Fruit fly (Drosophila melanogaster): Measurements from ENCODE around the gene CG34166.

The CG34166 gene

DNA sequence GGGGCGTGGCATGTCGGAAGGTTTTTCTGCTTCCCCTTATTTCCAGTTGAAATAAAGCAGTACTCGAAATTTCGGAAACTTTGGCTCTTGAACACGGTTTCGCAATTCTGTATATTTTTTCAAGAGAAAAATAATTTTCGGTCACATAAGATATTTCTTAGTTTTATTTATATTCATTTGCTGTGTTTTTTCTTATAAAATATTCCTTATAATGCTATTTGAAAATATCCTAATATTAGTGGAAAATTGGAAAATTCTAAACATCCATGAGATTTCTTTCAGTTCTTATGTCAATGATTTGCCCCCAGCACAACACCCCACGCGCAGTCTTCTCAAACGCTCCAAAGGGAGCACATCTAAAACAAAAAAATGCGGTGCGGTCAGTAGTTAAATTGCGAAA, 17.5 kb downstream of the CG34166 start, which contains the start of gene CG4691:
CG4691 (plus strand) TSS at position 301 of the 400 bp plus-strand sequence.
- TF ChIP-seq fd59A (GFP tag; optimal IDR thresholded peaks at IDR 0.05) (no peak), net (GFP tag; optimal IDR thresholded peaks at IDR 0.05) (no peak), esn (GFP tag; optimal IDR thresholded peaks at IDR 0.05) (no peak), Ets96B (tag; optimal IDR thresholded peaks at IDR 0.05) (no peak), Met (GFP tag; optimal IDR thresholded peaks at IDR 0.05) (no peak), CG6854 (GFP tag; optimal IDR thresholded peaks at IDR 0.05) (no peak), achi (GFP tag; optimal IDR thresholded peaks at IDR 0.05) (no peak), CG6276 (GFP tag; optimal IDR thresholded peaks at IDR 0.05) (no peak), CG8319 (GFP tag; optimal IDR thresholded peaks at IDR 0.05) (no peak), svp (GFP tag) (no peak), Eip93F (GFP tag; optimal IDR thresholded peaks at IDR 0.05) (no peak), vri (GFP tag; optimal IDR thresholded peaks at IDR 0.05) (no peak), CG1621 (tag; optimal IDR thresholded peaks at IDR 0.05) (no peak)

DNA sequence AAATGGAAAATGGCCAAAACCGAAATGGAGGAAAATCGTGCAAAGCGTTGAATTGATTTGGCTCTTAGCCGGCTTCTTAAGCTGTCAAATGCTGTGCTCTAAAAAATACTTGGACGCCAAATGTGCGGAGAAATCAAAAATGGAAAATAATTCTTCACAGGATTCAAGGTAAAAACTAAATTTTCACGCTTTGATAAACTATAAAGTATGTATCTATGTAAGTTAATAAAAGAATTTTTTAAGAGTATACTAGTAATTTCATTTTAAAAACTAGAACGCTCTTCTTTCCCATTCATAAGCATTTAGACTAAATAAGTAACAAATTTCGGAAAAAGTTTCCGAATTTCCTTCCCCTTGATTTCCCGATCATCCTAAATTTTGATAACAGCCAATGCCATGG, 19.5 kb downstream of the CG34166 start, which contains the start of gene CSN1a:
CSN1a (plus strand) TSS at position 301 of the 400 bp plus-strand sequence.
- TF ChIP-seq CG8632 (GFP tag; optimal IDR thresholded peaks at IDR 0.05) (no peak), OdsH (GFP tag; optimal IDR thresholded peaks at IDR 0.05) (no peak), svp (GFP tag) (no peak), lz (GFP tag; optimal IDR thresholded peaks at IDR 0.05) (no peak), CG15336 (GFP tag; IDR thresholded peaks at IDR 0.05) (no peak), CG3032 (tag; optimal IDR thresholded peaks at IDR 0.05) (no peak), Sox102F (GFP tag; optimal IDR thresholded peaks at IDR 0.05) (no peak), pdm3 (GFP tag; optimal IDR thresholded peaks at IDR 0.05) (no peak), Lpt (GFP tag; optimal IDR thresholded peaks at IDR 0.05) (no peak), CG11902 (GFP tag; optimal IDR thresholded peaks at IDR 0.05) (no peak), vri (GFP tag; optimal IDR thresholded peaks at IDR 0.05) (no peak), Eip75B (GFP tag; optimal IDR thresholded peaks at IDR 0.05) (no peak)

DNA sequence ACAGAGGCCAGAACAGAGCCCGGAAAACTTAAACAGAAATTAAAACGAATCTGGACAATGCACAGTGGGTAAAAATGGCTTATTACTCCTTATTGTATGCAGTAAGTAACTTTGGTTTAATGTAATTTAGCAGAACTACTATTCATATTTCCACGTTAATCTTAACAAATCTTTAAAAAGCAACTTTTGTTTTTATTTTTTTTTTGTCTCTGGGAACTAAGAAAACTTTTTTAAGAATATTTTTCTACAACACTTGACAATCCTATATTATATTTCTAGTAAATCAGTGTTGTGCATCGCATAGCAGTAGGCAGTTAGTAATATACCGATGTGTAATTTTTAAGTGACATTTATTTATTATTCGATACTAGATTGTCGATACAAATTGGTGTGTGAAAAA, 22.6 kb downstream of the CG34166 start, which contains the start of gene CG4701:
CG4701 (plus strand) TSS at position 301 of the 400 bp plus-strand sequence.
- TF ChIP-seq dsx (GFP tag; optimal IDR thresholded peaks at IDR 0.05; ENCODE audit: poor library complexity, severe bottlenecking) (no peak), CG6276 (GFP tag; optimal IDR thresholded peaks at IDR 0.05) (no peak), CG6792 (GFP tag; optimal IDR thresholded peaks at IDR 0.05) (no peak), CG8319 (GFP tag; optimal IDR thresholded peaks at IDR 0.05) (no peak), Eip75B (GFP tag; optimal IDR thresholded peaks at IDR 0.05) (no peak), dac (GFP tag; optimal IDR thresholded peaks at IDR 0.05) (no peak), CG10669 (GFP tag; optimal IDR thresholded peaks at IDR 0.05) (no peak)

DNA sequence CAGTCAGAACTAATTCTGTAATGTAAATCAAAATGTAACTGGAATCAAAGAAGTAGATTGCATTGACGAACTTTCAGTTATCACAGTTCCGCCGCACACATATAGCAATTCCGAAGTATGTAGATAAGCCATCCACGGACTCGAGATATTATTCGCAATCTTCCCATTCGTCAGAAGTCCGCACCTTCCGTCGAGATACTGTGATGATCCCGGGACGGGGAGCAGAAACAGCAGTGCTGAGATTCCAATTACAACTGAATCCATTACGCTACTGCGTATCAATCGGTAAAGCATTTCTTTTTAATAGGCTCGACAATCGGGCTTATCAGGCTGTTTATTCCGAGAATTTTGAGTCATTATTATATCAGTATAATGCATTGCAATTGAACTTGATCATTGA, 31.7 kb downstream of the CG34166 start, which contains the start of gene CG4650:
CG4650 (minus strand) TSS at position 269 of the 400 bp plus-strand sequence.
- TF ChIP-seq ss (GFP tag; optimal IDR thresholded peaks at IDR 0.05) (no peak), CG11762 (GFP tag; optimal IDR thresholded peaks at IDR 0.05; ENCODE audit: insufficient read depth) (no peak), esn (GFP tag; optimal IDR thresholded peaks at IDR 0.05) (no peak), Ets96B (tag; optimal IDR thresholded peaks at IDR 0.05) (no peak), CG6163 (GFP tag; IDR thresholded peaks at IDR 0.05) (no peak), Ets21C (GFP tag; optimal IDR thresholded peaks at IDR 0.05) (no peak), Hr38 (GFP tag; optimal IDR thresholded peaks at IDR 0.05) (no peak), Eip78C (GFP tag) (peak; percentile 36), svp (GFP tag) (peak; percentile 92), eg (GFP tag; IDR thresholded peaks at IDR 0.05) (no peak), CG10631 (GFP tag; optimal IDR thresholded peaks at IDR 0.05) (no peak)

DNA sequence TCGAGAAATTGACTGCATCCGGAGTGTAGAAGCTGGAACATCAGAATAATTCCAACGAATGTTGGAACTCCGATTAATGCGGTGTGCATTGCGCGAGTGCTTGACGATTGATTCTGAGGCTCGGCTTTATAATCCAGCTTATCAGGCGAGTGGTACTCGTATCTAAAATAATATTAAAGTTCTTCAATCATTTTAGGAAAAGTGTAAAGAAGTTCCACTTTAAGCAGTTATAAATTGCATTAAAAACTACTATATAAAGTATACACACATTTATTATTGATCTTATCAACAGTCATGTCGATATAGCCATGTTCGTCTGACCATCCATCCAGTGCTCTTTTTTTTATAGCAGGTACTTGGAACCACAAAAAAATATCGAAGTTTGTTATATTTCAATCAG, 41.5 kb downstream of the CG34166 start, which contains the start of gene CG18636:
CG18636 (minus strand) TSS at position 101 of the 400 bp plus-strand sequence.
- TF ChIP-seq achi (GFP tag; optimal IDR thresholded peaks at IDR 0.05) (no peak), salr (GFP tag; optimal IDR thresholded peaks at IDR 0.05) (no peak), Eip75B (GFP tag; optimal IDR thresholded peaks at IDR 0.05) (no peak), Eip78C (GFP tag) (peak; percentile 45), CG6792 (GFP tag; optimal IDR thresholded peaks at IDR 0.05) (no peak), CG11902 (GFP tag; optimal IDR thresholded peaks at IDR 0.05) (no peak)
